Worm (Caenorhabditis elegans): ENCODE measurements around the gene cyn-13.
"Not testable (repeated sequence)": the region's sequence is repeated elsewhere in the genome, so short reads cannot be mapped to it uniquely, and the experiment has no call there.

- not testable (repeated sequence) for TF ChIP-seq ceh-19 (GFP tag; optimal IDR thresholded peaks at IDR 0.05); pha-2 (tag; optimal IDR thresholded peaks at IDR 0.05); pqm-1 (tag; optimal IDR thresholded peaks at IDR 0.05); lim-6 (tag; optimal IDR thresholded peaks at IDR 0.05); unc-3 (GFP tag; conservative IDR thresholded peaks at IDR 0.05); unc-3 (tag; optimal IDR thresholded peaks at IDR 0.05); fkh-10 (GFP tag; optimal IDR thresholded peaks at IDR 0.05); ceh-45 (GFP tag; IDR thresholded peaks at IDR 0.05); ref-2 (tag; optimal IDR thresholded peaks at IDR 0.05); ama-1 (optimal IDR thresholded peaks at IDR 0.05); ceh-30 (tag; optimal IDR thresholded peaks at IDR 0.05); ahr-1 (tag; optimal IDR thresholded peaks at IDR 0.05); unc-55 (GFP tag; optimal IDR thresholded peaks at IDR 0.05)
These were observed 51.5 kb downstream of the cyn-13 start, which contains the start of gene Y116A8C.465 for ce11 chrIV:17064937-17065336.
